Worm (Caenorhabditis elegans) whole organism, L4 larva: ENCODE measurements around the gene srh-42.

ENCODE experiments used
- F49E8.2 ChIP-seq: sonication (generic microtip); optimal IDR thresholded peaks from 2 replicates; lab custom pipeline; 2016; ENCODE audit warnings: missing compliant biosample characterization, mild to moderate bottlenecking, missing genetic modification characterization, borderline replicate concordance
- Y48G9A.11 ChIP-seq: fragments of 200-800 bp; sonication (Bioruptor generic); IDR thresholded peaks from 2 replicates; pipeline ENCODE4 v1.3.6; 2022; ENCODE audit warnings: missing genetic modification reagents, missing genetic modification characterization, missing compliant biosample characterization
- aha-1 ChIP-seq: fragments of 150-350 bp; peaks from one replicate; lab custom pipeline; 2014; ENCODE audit warnings: missing biosample characterization, missing genetic modification characterization
- ceh-28 ChIP-seq: fragments of 150-350 bp; optimal IDR thresholded peaks from 2 replicates; lab custom pipeline; 2014; ENCODE audit warnings: missing biosample characterization, missing genetic modification reagents, missing genetic modification characterization
- daf-16 ChIP-seq, 3 experiments: sonication (generic microtip); optimal IDR thresholded peaks; 2 replicates each; lab custom pipeline; 2016 to 2017; ENCODE audit warnings: missing genetic modification characterization in 3 of 3, missing genetic modification reagents in 3 of 3, mild to moderate bottlenecking in 2 of 3, missing compliant biosample characterization in 2 of 3, missing biosample characterization in 1 of 3, moderate library complexity in 1 of 3
- dmd-6 ChIP-seq: fragments of 200-800 bp; sonication (Bioruptor generic); IDR thresholded peaks from 2 replicates; pipeline ENCODE4 v1.3.6; 2022; ENCODE audit warnings: missing genetic modification reagents, missing genetic modification characterization, missing compliant biosample characterization
- dpl-1 ChIP-seq: fragments of 150-350 bp; optimal IDR thresholded peaks from 2 replicates; lab custom pipeline; 2014; ENCODE audit warnings: missing biosample characterization, missing genetic modification reagents, missing genetic modification characterization
- dve-1 ChIP-seq: sonication (generic microtip); optimal IDR thresholded peaks from 2 replicates; lab custom pipeline; 2017; ENCODE audit warnings: antibody characterized with exemption, mild to moderate bottlenecking, missing genetic modification characterization, missing compliant biosample characterization; ENCODE audit not compliant: insufficient read depth
- egl-43 ChIP-seq: fragments of 200-800 bp; sonication (Bioruptor generic); IDR thresholded peaks from 2 replicates; pipeline ENCODE4 v1.3.6; 2022; ENCODE audit warnings: missing genetic modification reagents, missing genetic modification characterization, missing compliant biosample characterization
- gei-8 ChIP-seq: fragments of 200-800 bp; sonication (Bioruptor generic); optimal IDR thresholded peaks from 2 replicates; lab custom pipeline; 2018; ENCODE audit warnings: mild to moderate bottlenecking, missing genetic modification characterization, missing compliant biosample characterization
- hif-1 ChIP-seq, 2 experiments: sonication (generic microtip); optimal IDR thresholded peaks; 2 replicates each; lab custom pipeline; 2016 to 2017; ENCODE audit warnings: missing compliant biosample characterization in 2 of 2, missing genetic modification characterization in 2 of 2, missing genetic modification reagents in 2 of 2, missing genotype in 2 of 2, mild to moderate bottlenecking in 1 of 2
- hlh-11 ChIP-seq: fragments of 200-800 bp; sonication (Bioruptor generic); optimal IDR thresholded peaks from 2 replicates; lab custom pipeline; 2018; ENCODE audit warnings: mild to moderate bottlenecking, missing genetic modification characterization, missing compliant biosample characterization
- hlh-30 ChIP-seq: sonication (generic microtip); optimal IDR thresholded peaks from 2 replicates; lab custom pipeline; 2017; ENCODE audit warnings: antibody characterized with exemption, mild to moderate bottlenecking, missing genetic modification characterization, missing compliant biosample characterization; ENCODE audit not compliant: insufficient read depth
- hmg-1.1 ChIP-seq: fragments of 200-800 bp; sonication (Bioruptor generic); IDR thresholded peaks from 2 replicates; pipeline ENCODE4 v1.3.6; 2022; ENCODE audit warnings: missing genetic modification reagents, missing genetic modification characterization, missing compliant biosample characterization
- lin-1 ChIP-seq: fragments of 200-800 bp; sonication (Bioruptor generic); IDR thresholded peaks from 2 replicates; pipeline ENCODE4 v1.3.6; 2022; ENCODE audit warnings: missing genetic modification reagents, missing genetic modification characterization, missing compliant biosample characterization
- lin-38 ChIP-seq: fragments of 200-800 bp; sonication (Bioruptor generic); IDR thresholded peaks from 2 replicates; pipeline ENCODE4 v1.3.6; 2022; ENCODE audit warnings: missing genetic modification reagents, missing genetic modification characterization, missing compliant biosample characterization
- lir-3 ChIP-seq: sonication (generic microtip); optimal IDR thresholded peaks from 2 replicates; lab custom pipeline; 2016; ENCODE audit warnings: mild to moderate bottlenecking, missing genetic modification characterization, missing compliant biosample characterization
- lsy-2 ChIP-seq, 2 experiments: fragments of 150-350 bp in 1 of 2; sonication (generic microtip) in 1 of 2; optimal IDR thresholded peaks; 2 replicates each; lab custom pipeline; 2014 to 2017; ENCODE audit warnings: missing biosample characterization in 2 of 2, missing genetic modification characterization in 2 of 2
- mdl-1 ChIP-seq, 2 experiments: fragments of 150-350 bp in 1 of 2; sonication (generic microtip) in 1 of 2; optimal IDR thresholded peaks; 2 replicates each; lab custom pipeline; 2014 to 2017; ENCODE audit warnings: missing biosample characterization in 2 of 2, missing genetic modification characterization in 2 of 2
- mep-1 ChIP-seq: fragments of 150-350 bp; sonication (generic microtip); optimal IDR thresholded peaks from 3 replicates; lab custom pipeline; 2014; ENCODE audit warnings: missing biosample characterization, missing genetic modification characterization
- mes-2 ChIP-seq: sonication (generic microtip); optimal IDR thresholded peaks from 2 replicates; lab custom pipeline; 2016; ENCODE audit warnings: missing genotype, mild to moderate bottlenecking, missing genetic modification characterization, missing compliant biosample characterization; ENCODE audit not compliant: poor library complexity, severe bottlenecking
- mxl-2 ChIP-seq: fragments of 200-800 bp; sonication (Bioruptor generic); conservative IDR thresholded peaks from 2 replicates; pipeline ENCODE4 v1.3.6; 2022; ENCODE audit warnings: missing genetic modification reagents, missing genetic modification characterization, missing compliant biosample characterization
- mxl-3 ChIP-seq: fragments of 200-800 bp; sonication (Bioruptor generic); optimal IDR thresholded peaks from 2 replicates; lab custom pipeline; 2018; ENCODE audit warnings: mild to moderate bottlenecking, missing genetic modification characterization, missing compliant biosample characterization
- nhr-11 ChIP-seq: fragments of 150-350 bp; optimal IDR thresholded peaks from 2 replicates; lab custom pipeline; 2014; ENCODE audit warnings: missing biosample characterization, missing genetic modification characterization
- nhr-237 ChIP-seq: sonication (generic microtip); optimal IDR thresholded peaks from 2 replicates; lab custom pipeline; 2017; ENCODE audit warnings: missing biosample characterization, missing genetic modification characterization
- nhr-28 ChIP-seq: fragments of 150-350 bp; optimal IDR thresholded peaks from 2 replicates; lab custom pipeline; 2014; ENCODE audit warnings: missing biosample characterization, missing genetic modification characterization
- nhr-42 ChIP-seq: fragments of 200-800 bp; sonication (Bioruptor generic); IDR thresholded peaks from 2 replicates; pipeline ENCODE4 v1.3.6; 2022; ENCODE audit warnings: missing genetic modification characterization, missing compliant biosample characterization
- nhr-48 ChIP-seq: sonication (generic microtip); optimal IDR thresholded peaks from 2 replicates; lab custom pipeline; 2016; ENCODE audit warnings: mild to moderate bottlenecking, missing genetic modification characterization, missing compliant biosample characterization
- nhr-6 ChIP-seq: fragments of 150-350 bp; optimal IDR thresholded peaks from 2 replicates; lab custom pipeline; 2014; ENCODE audit warnings: missing biosample characterization, missing genetic modification characterization
- nhr-77 ChIP-seq: fragments of 150-350 bp; optimal IDR thresholded peaks from 2 replicates; lab custom pipeline; 2014; ENCODE audit warnings: missing biosample characterization, missing genetic modification characterization
- pqm-1 ChIP-seq: sonication (generic microtip); optimal IDR thresholded peaks from 2 replicates; lab custom pipeline; 2017; ENCODE audit warnings: missing biosample characterization, missing genetic modification characterization
- rbr-2 ChIP-seq: sonication (generic microtip); optimal IDR thresholded peaks from 2 replicates; lab custom pipeline; 2016; ENCODE audit warnings: missing genotype, missing genetic modification characterization, missing compliant biosample characterization
- saeg-2 ChIP-seq: fragments of 200-800 bp; sonication (Bioruptor generic); IDR thresholded peaks from 2 replicates; pipeline ENCODE4 v1.3.6; 2022; ENCODE audit warnings: missing genetic modification reagents, missing genetic modification characterization, missing compliant biosample characterization
- spr-1 ChIP-seq: sonication (generic microtip); optimal IDR thresholded peaks from 2 replicates; lab custom pipeline; 2016; ENCODE audit warnings: mild to moderate bottlenecking, missing genetic modification characterization, missing compliant biosample characterization
- unc-130 ChIP-seq: sonication (generic microtip); optimal IDR thresholded peaks from 2 replicates; lab custom pipeline; 2016; ENCODE audit warnings: missing genetic modification reagents, missing genetic modification characterization, missing compliant biosample characterization
- unc-62 ChIP-seq, 3 experiments: fragments of 150-350 bp in 1 of 3; sonication (generic microtip); optimal IDR thresholded peaks in 2 of 3; peaks in 1 of 3; 1 replicate in 1 of 3; 2 replicates in 2 of 3; lab custom pipeline; 2014 to 2017; ENCODE audit warnings: missing biosample characterization in 3 of 3, missing genetic modification characterization in 3 of 3, missing genetic modification reagents in 3 of 3, missing genotype in 1 of 3
- ztf-7 ChIP-seq: fragments of 150-350 bp; optimal IDR thresholded peaks from 2 replicates; lab custom pipeline; 2014; ENCODE audit warnings: missing biosample characterization, missing genetic modification characterization

The srh-42 gene

ce11 chrII:14247748-14248502 lies 40.9 kb downstream of the srh-42 start:
- peak in 1 of 2 experiments; percentile 29 for TF ChIP-seq unc-62 (GFP tag; optimal IDR thresholded peaks at IDR 0.05 in 1 of 2; lab: Kevin White, UChicago)
- TF ChIP-seq unc-62 (tag; optimal IDR thresholded peaks at IDR 0.05; lab: Kevin White, UChicago) = no peak
- peak; percentile 65 for TF ChIP-seq pqm-1 (tag; lab: Kevin White, UChicago)
- TF ChIP-seq dve-1 (tag; lab: Kevin White, UChicago) = peak; percentile 73
- peak; percentile 18 for TF ChIP-seq rbr-2 (tag; lab: Kevin White, UChicago)
- no peak for TF ChIP-seq spr-1
- peak; percentile 36 for TF ChIP-seq mes-2
- TF ChIP-seq dmd-6 (GFP tag; lab: Robert Waterston, UW) = peak; percentile 62
- no peak for TF ChIP-seq lir-3 (tag; lab: Kevin White, UChicago)
- TF ChIP-seq mep-1 (tag; lab: Kevin White, UChicago) = peak; percentile 75
- peak; percentile 63; the same call in 1 of the 2 replicates for TF ChIP-seq nhr-42 (GFP tag; lab: Robert Waterston, UW)
- TF ChIP-seq egl-43 (GFP tag; lab: Robert Waterston, UW) = peak; percentile 23; the same call in 1 of the 2 replicates
- no peak for TF ChIP-seq nhr-237 (tag; lab: Kevin White, UChicago)
- no peak for TF ChIP-seq gei-8
- peak; percentile 81 for TF ChIP-seq hlh-11 (tag; lab: Kevin White, UChicago)
- TF ChIP-seq dpl-1 (GFP tag; lab: Kevin White, UChicago) = peak; percentile 52
- no peak for TF ChIP-seq saeg-2
- TF ChIP-seq hlh-30 (tag; lab: Kevin White, UChicago) = peak; percentile 82
- peak; percentile 61; the same call in 1 of the 2 replicates for TF ChIP-seq hmg-1.1
- peak; percentile 35; the same call in 1 of the 2 replicates for TF ChIP-seq lin-1 (GFP tag; lab: Robert Waterston, UW)
- no peak for TF ChIP-seq ceh-28
- TF ChIP-seq aha-1 (tag; lab: Kevin White, UChicago) = peak; percentile 94
- TF ChIP-seq nhr-28 (tag; lab: Kevin White, UChicago) = peak; percentile 86
- no peak for TF ChIP-seq nhr-11 (tag; lab: Kevin White, UChicago)
- peak; percentile 80 for TF ChIP-seq nhr-77
- peak; percentile 22; the same call in 1 of the 2 replicates for TF ChIP-seq lin-38 (GFP tag; lab: Robert Waterston, UW)
- peak; percentile 79 for TF ChIP-seq nhr-48 (tag; lab: Kevin White, UChicago)
- TF ChIP-seq lsy-2 (tag; optimal IDR thresholded peaks at IDR 0.05; lab: Kevin White, UChicago) = peak in 1 of 2 experiments; percentile 20
- TF ChIP-seq mxl-3 (GFP tag; lab: Kevin White, UChicago) = peak; percentile 80
- no peak for TF ChIP-seq nhr-6 (tag; lab: Kevin White, UChicago)
- TF ChIP-seq mdl-1 (tag; optimal IDR thresholded peaks at IDR 0.05; lab: Kevin White, UChicago) = peak in 1 of 2 experiments; percentile 17
- TF ChIP-seq Y48G9A.11 (GFP tag; lab: Robert Waterston, UW) = no peak
- no peak for TF ChIP-seq daf-16 (GFP tag; optimal IDR thresholded peaks at IDR 0.05; lab: Kevin White, UChicago)
- TF ChIP-seq daf-16 (tag; optimal IDR thresholded peaks at IDR 0.05; lab: Kevin White, UChicago) = peak; percentile 15
- TF ChIP-seq ztf-7 = no peak

- TF ChIP-seq hif-1 (tag; optimal IDR thresholded peaks at IDR 0.05; lab: Kevin White, UChicago) (no peak), mxl-2 (GFP tag; lab: Robert Waterston, UW) (no peak), F49E8.2 (peak; percentile 49), Y48G9A.11 (GFP tag; lab: Robert Waterston, UW) (peak; percentile 54; the same call in 1 of the 2 replicates), unc-130 (GFP tag; lab: Kevin White, UChicago) (peak; percentile 58), lin-38 (GFP tag; lab: Robert Waterston, UW) (peak; percentile 60), lsy-2 (tag; optimal IDR thresholded peaks at IDR 0.05; lab: Kevin White, UChicago) (peak in 1 of 2 experiments; percentile 25), mes-2 (peak; percentile 23)
Observed at ce11 chrII:14247227-14247626, 41.6 kb downstream of the srh-42 start.
